5 worm cellular contexts compared by ENCODE assay signal in the genomic region with DNA sequence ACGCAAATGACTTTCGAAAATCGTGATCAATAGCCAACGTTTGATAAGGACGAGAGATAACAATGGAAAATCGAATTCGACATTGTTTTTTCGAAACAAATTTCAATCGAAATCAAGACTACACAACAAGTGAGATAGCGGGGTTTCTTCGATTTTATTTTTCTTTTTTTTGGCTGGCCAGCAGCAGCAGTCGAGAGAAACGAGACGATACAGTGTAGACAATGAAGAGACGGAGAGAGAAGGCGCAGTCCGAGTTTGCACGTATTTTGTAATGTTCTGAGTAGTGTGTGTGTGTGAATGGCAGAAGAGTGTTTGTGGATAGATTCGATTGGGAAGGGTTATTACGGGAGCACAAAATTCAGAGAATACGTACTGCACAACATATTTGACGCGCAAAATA.
TF ChIP-seq lines count a peak whose summit lies in the region.

No protein-coding gene starts in this region.

TF ChIP-seq in whole organism, L1 larva, 84 proteins besides CTCF, POLR2A, EP300 and RAD21 (continued from another document and continues in another):
- no peak for TF ChIP-seq ceh-88 (GFP tag; IDR thresholded peaks at IDR 0.05; lab: Robert Waterston, UW)
- TF ChIP-seq snpc-4 (tag; optimal IDR thresholded peaks at IDR 0.05; lab: Kevin White, UChicago): peak; percentile 1
- peak in 1 of 2 experiments; percentile 33 for TF ChIP-seq mdl-1 (tag; optimal IDR thresholded peaks at IDR 0.05; lab: Kevin White, UChicago)
- peak; percentile 56 to 68 for TF ChIP-seq lin-35 (GFP tag; optimal IDR thresholded peaks at IDR 0.05; lab: Kevin White, UChicago)
- TF ChIP-seq nhr-76 (tag; optimal IDR thresholded peaks at IDR 0.05; lab: Kevin White, UChicago): no peak
- TF ChIP-seq elt-2 (tag; optimal IDR thresholded peaks at IDR 0.05; lab: Kevin White, UChicago): peak; percentile 51
- no peak for TF ChIP-seq ztf-4 (tag; optimal IDR thresholded peaks at IDR 0.05; lab: Kevin White, UChicago)
- peak; percentile 14 for TF ChIP-seq dsc-1 (tag; optimal IDR thresholded peaks at IDR 0.05; lab: Kevin White, UChicago)
- no peak for TF ChIP-seq rnt-1 (tag; optimal IDR thresholded peaks at IDR 0.05; lab: Kevin White, UChicago)
- peak; percentile 20 for TF ChIP-seq nhr-77 (tag; optimal IDR thresholded peaks at IDR 0.05; lab: Kevin White, UChicago)
- no peak for TF ChIP-seq jun-1 (tag; optimal IDR thresholded peaks at IDR 0.05; lab: Kevin White, UChicago)
- peak; percentile 27 for TF ChIP-seq C16A3.4 (tag; optimal IDR thresholded peaks at IDR 0.05; lab: Kevin White, UChicago)
- peak; percentile 83 for TF ChIP-seq blmp-1 (tag; optimal IDR thresholded peaks at IDR 0.05; lab: Kevin White, UChicago)
- no peak for TF ChIP-seq fkh-10 (GFP tag; optimal IDR thresholded peaks at IDR 0.05; lab: Kevin White, UChicago)
- no peak for TF ChIP-seq lin-39 (tag; optimal IDR thresholded peaks at IDR 0.05; lab: Kevin White, UChicago)
- TF ChIP-seq ets-5 (GFP tag; IDR thresholded peaks at IDR 0.05; lab: Robert Waterston, UW): no peak
- peak; percentile 73 for TF ChIP-seq nhr-85 (tag; lab: Kevin White, UChicago)
- TF ChIP-seq mep-1 (tag; optimal IDR thresholded peaks at IDR 0.05; lab: Kevin White, UChicago): peak; percentile 71
- TF ChIP-seq nhr-20 (tag; optimal IDR thresholded peaks at IDR 0.05; lab: Kevin White, UChicago): peak; percentile 87
- no peak for TF ChIP-seq lin-14 (GFP tag; optimal IDR thresholded peaks at IDR 0.05; lab: Kevin White, UChicago)
- peak; percentile 43 to 56 for TF ChIP-seq efl-1 (optimal IDR thresholded peaks at IDR 0.05; lab: Kevin White, UChicago)
- TF ChIP-seq efl-1 (GFP tag; optimal IDR thresholded peaks at IDR 0.05 in 1 of 2; lab: Kevin White, UChicago): peak; percentile 10 to 13
- no peak for TF ChIP-seq pax-3 (tag; optimal IDR thresholded peaks at IDR 0.05; lab: Kevin White, UChicago)
- TF ChIP-seq fkh-4 (tag; optimal IDR thresholded peaks at IDR 0.05; lab: Kevin White, UChicago; ENCODE audit: borderline replicate concordance): no peak
- no peak for TF ChIP-seq Y116A8C.19 (tag; optimal IDR thresholded peaks at IDR 0.05; lab: Kevin White, UChicago; ENCODE audit: borderline replicate concordance)

TF ChIP-seq in whole organism, L2 larva, 48 proteins besides CTCF, POLR2A, EP300 and RAD21 (continued from another document and continues in another):
- no peak for TF ChIP-seq skn-1 (tag; optimal IDR thresholded peaks at IDR 0.05; lab: Kevin White, UChicago)
- peak; percentile 58 for TF ChIP-seq sma-9 (GFP tag; optimal IDR thresholded peaks at IDR 0.05; lab: Kevin White, UChicago)
- no peak for TF ChIP-seq sma-9 (tag; optimal IDR thresholded peaks at IDR 0.05; lab: Kevin White, UChicago)
- no peak for TF ChIP-seq aly-2 (tag; optimal IDR thresholded peaks at IDR 0.05; lab: Kevin White, UChicago)
- no peak for TF ChIP-seq nhr-77 (tag; optimal IDR thresholded peaks at IDR 0.05; lab: Kevin White, UChicago)
- no peak for TF ChIP-seq nhr-25 (tag; optimal IDR thresholded peaks at IDR 0.05; lab: Kevin White, UChicago)
- TF ChIP-seq mab-5 (tag; optimal IDR thresholded peaks at IDR 0.05; lab: Kevin White, UChicago): no peak
- peak; percentile 78 for TF ChIP-seq C34F6.9 (tag; optimal IDR thresholded peaks at IDR 0.05; lab: Kevin White, UChicago)
- no peak for TF ChIP-seq elt-1 (tag; optimal IDR thresholded peaks at IDR 0.05; lab: Kevin White, UChicago)
- TF ChIP-seq nhr-10 (tag; optimal IDR thresholded peaks at IDR 0.05; lab: Kevin White, UChicago): no peak
- TF ChIP-seq crh-2 (tag; optimal IDR thresholded peaks at IDR 0.05; lab: Kevin White, UChicago): peak; percentile 73
- no peak for TF ChIP-seq nhr-23 (tag; optimal IDR thresholded peaks at IDR 0.05; lab: Kevin White, UChicago)
- peak; percentile 6 for TF ChIP-seq zag-1 (tag; optimal IDR thresholded peaks at IDR 0.05; lab: Kevin White, UChicago)
- no peak for TF ChIP-seq alr-1 (tag; optimal IDR thresholded peaks at IDR 0.05; lab: Kevin White, UChicago)
- no peak for TF ChIP-seq blmp-1 (tag; optimal IDR thresholded peaks at IDR 0.05; lab: Kevin White, UChicago; ENCODE audit: insufficient read depth)
- TF ChIP-seq egl-27 (tag; optimal IDR thresholded peaks at IDR 0.05; lab: Kevin White, UChicago): no peak
- no peak for TF ChIP-seq mdl-1 (tag; optimal IDR thresholded peaks at IDR 0.05; lab: Kevin White, UChicago)
- no peak for TF ChIP-seq nhr-6 (tag; optimal IDR thresholded peaks at IDR 0.05; lab: Kevin White, UChicago)
- TF ChIP-seq nhr-12 (tag; optimal IDR thresholded peaks at IDR 0.05; lab: Kevin White, UChicago): no peak
- no peak for TF ChIP-seq unc-62 (GFP tag; optimal IDR thresholded peaks at IDR 0.05; lab: Kevin White, UChicago)
- TF ChIP-seq ZK546.5 (tag; optimal IDR thresholded peaks at IDR 0.05; lab: Kevin White, UChicago): no peak
- peak in 1 of 2 experiments; percentile 72 for TF ChIP-seq lsy-2 (tag; optimal IDR thresholded peaks at IDR 0.05; lab: Kevin White, UChicago)
- peak; percentile 37 for TF ChIP-seq gmeb-1 (tag; optimal IDR thresholded peaks at IDR 0.05; lab: Kevin White, UChicago)
- TF ChIP-seq unc-39 (tag; optimal IDR thresholded peaks at IDR 0.05; lab: Kevin White, UChicago): no peak
- TF ChIP-seq R02D3.7 (tag; optimal IDR thresholded peaks at IDR 0.05; lab: Kevin White, UChicago): no peak
- peak; percentile 68 for TF ChIP-seq fos-1 (tag; optimal IDR thresholded peaks at IDR 0.05; lab: Kevin White, UChicago)
- no peak for TF ChIP-seq ceh-16 (tag; optimal IDR thresholded peaks at IDR 0.05; lab: Kevin White, UChicago)
- TF ChIP-seq snpc-4 (tag; optimal IDR thresholded peaks at IDR 0.05; lab: Kevin White, UChicago): no peak

TF ChIP-seq in whole organism, L3 larva, 47 proteins besides CTCF, POLR2A, EP300 and RAD21 (continued from another document):
- TF ChIP-seq elt-3 (tag; optimal IDR thresholded peaks at IDR 0.05; lab: Kevin White, UChicago): no peak
- no peak for TF ChIP-seq nhr-12 (tag; optimal IDR thresholded peaks at IDR 0.05; lab: Kevin White, UChicago)
- TF ChIP-seq aly-2 (tag; optimal IDR thresholded peaks at IDR 0.05; lab: Kevin White, UChicago): no peak
- TF ChIP-seq lin-39 (tag; optimal IDR thresholded peaks at IDR 0.05; lab: Kevin White, UChicago): peak; percentile 66
- peak; percentile 90 for TF ChIP-seq pqm-1 (tag; optimal IDR thresholded peaks at IDR 0.05; lab: Kevin White, UChicago)
- TF ChIP-seq nhr-76 (tag; optimal IDR thresholded peaks at IDR 0.05; lab: Kevin White, UChicago): no peak
- TF ChIP-seq ceh-9 (tag; optimal IDR thresholded peaks at IDR 0.05; lab: Kevin White, UChicago): no peak
- TF ChIP-seq nhr-43 (tag; optimal IDR thresholded peaks at IDR 0.05; lab: Kevin White, UChicago; ENCODE audit: poor library complexity, severe bottlenecking): peak; percentile 3
- peak; percentile 90 for TF ChIP-seq elt-2 (tag; optimal IDR thresholded peaks at IDR 0.05; lab: Kevin White, UChicago)
- TF ChIP-seq lin-15B (tag; optimal IDR thresholded peaks at IDR 0.05; lab: Kevin White, UChicago): peak; percentile 68
- TF ChIP-seq egl-5 (tag; optimal IDR thresholded peaks at IDR 0.05; lab: Kevin White, UChicago): no peak
- no peak for TF ChIP-seq fkh-2 (tag; optimal IDR thresholded peaks at IDR 0.05; lab: Kevin White, UChicago)
- TF ChIP-seq unc-62 (GFP tag; optimal IDR thresholded peaks at IDR 0.05; lab: Kevin White, UChicago): no peak
- no peak for TF ChIP-seq elt-1 (tag; optimal IDR thresholded peaks at IDR 0.05; lab: Kevin White, UChicago)
- no peak for TF ChIP-seq ztf-4 (tag; optimal IDR thresholded peaks at IDR 0.05; lab: Kevin White, UChicago)
TF ChIP-seq in whole organism, L3 larva: peak in this region for 12.

TF ChIP-seq in whole organism, L4 larva, 104 proteins besides CTCF, POLR2A, EP300 and RAD21 (continued from another document and continues in another):
- TF ChIP-seq daf-16 (GFP tag; optimal IDR thresholded peaks at IDR 0.05; lab: Kevin White, UChicago): no peak
- TF ChIP-seq daf-16 (tag; optimal IDR thresholded peaks at IDR 0.05; lab: Kevin White, UChicago): peak; percentile 96
- no peak for TF ChIP-seq dmd-8 (GFP tag; IDR thresholded peaks at IDR 0.05; lab: Robert Waterston, UW)
- no peak for TF ChIP-seq nhr-237 (tag; optimal IDR thresholded peaks at IDR 0.05; lab: Kevin White, UChicago)
- peak; percentile 8 for TF ChIP-seq nhr-6 (tag; optimal IDR thresholded peaks at IDR 0.05; lab: Kevin White, UChicago)
- TF ChIP-seq hlh-30 (tag; optimal IDR thresholded peaks at IDR 0.05; lab: Kevin White, UChicago; ENCODE audit: insufficient read depth): peak; percentile 40
- no peak for TF ChIP-seq madf-5 (GFP tag; IDR thresholded peaks at IDR 0.05; lab: Robert Waterston, UW)
- no peak for TF ChIP-seq zag-1 (tag; optimal IDR thresholded peaks at IDR 0.05; lab: Kevin White, UChicago)
- TF ChIP-seq nhr-28 (tag; optimal IDR thresholded peaks at IDR 0.05; lab: Kevin White, UChicago): peak; percentile 97
- TF ChIP-seq lin-38 (GFP tag; IDR thresholded peaks at IDR 0.05; lab: Robert Waterston, UW): peak; percentile 49; the same call in 1 of the 2 replicates
- TF ChIP-seq Y48G9A.11 (GFP tag; IDR thresholded peaks at IDR 0.05; lab: Robert Waterston, UW): no peak
- no peak for TF ChIP-seq lin-29 (GFP tag; IDR thresholded peaks at IDR 0.05; lab: Robert Waterston, UW)
- TF ChIP-seq daf-12 (tag; optimal IDR thresholded peaks at IDR 0.05; lab: Kevin White, UChicago): no peak
- no peak for TF ChIP-seq T26A8.4 (GFP tag; IDR thresholded peaks at IDR 0.05; lab: Robert Waterston, UW)
- no peak for TF ChIP-seq Y5F2A.4 (GFP tag; optimal IDR thresholded peaks at IDR 0.05; lab: Kevin White, UChicago)
- TF ChIP-seq zfp-3 (GFP tag; conservative IDR thresholded peaks at IDR 0.05; lab: Robert Waterston, UW): no peak
- TF ChIP-seq ceh-32 (tag; optimal IDR thresholded peaks at IDR 0.05; lab: Kevin White, UChicago; ENCODE audit: poor library complexity): no peak
- peak; percentile 48 for TF ChIP-seq nhr-11 (tag; optimal IDR thresholded peaks at IDR 0.05; lab: Kevin White, UChicago)
- TF ChIP-seq hif-1 (tag; optimal IDR thresholded peaks at IDR 0.05; lab: Kevin White, UChicago): peak; percentile 91 to 100
- no peak for TF ChIP-seq lin-39 (tag; optimal IDR thresholded peaks at IDR 0.05; lab: Kevin White, UChicago)
- peak; percentile 87 for TF ChIP-seq dve-1 (tag; optimal IDR thresholded peaks at IDR 0.05; lab: Kevin White, UChicago; ENCODE audit: insufficient read depth)
- TF ChIP-seq ztf-11 (tag; optimal IDR thresholded peaks at IDR 0.05; lab: Kevin White, UChicago): no peak
- no peak for TF ChIP-seq sdz-12 (GFP tag; optimal IDR thresholded peaks at IDR 0.05; lab: Kevin White, UChicago)
- peak; percentile 81 for TF ChIP-seq nhr-77 (tag; optimal IDR thresholded peaks at IDR 0.05; lab: Kevin White, UChicago)
- no peak for TF ChIP-seq zip-11 (GFP tag; IDR thresholded peaks at IDR 0.05; lab: Robert Waterston, UW)
- peak; percentile 44; the same call in 1 of the 2 replicates for TF ChIP-seq arid-1 (GFP tag; conservative IDR thresholded peaks at IDR 0.05; lab: Robert Waterston, UW)
- peak in 1 of 2 experiments; percentile 77 for TF ChIP-seq lsy-2 (tag; optimal IDR thresholded peaks at IDR 0.05; lab: Kevin White, UChicago)
- TF ChIP-seq egl-43 (GFP tag; IDR thresholded peaks at IDR 0.05; lab: Robert Waterston, UW): no peak
- no peak for TF ChIP-seq set-16 (GFP tag; IDR thresholded peaks at IDR 0.05; lab: Robert Waterston, UW)
- peak in 1 of 2 experiments; percentile 63 for TF ChIP-seq unc-62 (GFP tag; optimal IDR thresholded peaks at IDR 0.05 in 1 of 2; lab: Kevin White, UChicago)
- no peak for TF ChIP-seq unc-62 (tag; optimal IDR thresholded peaks at IDR 0.05; lab: Kevin White, UChicago)
- peak; percentile 9 for TF ChIP-seq mes-2 (tag; optimal IDR thresholded peaks at IDR 0.05; lab: Kevin White, UChicago; ENCODE audit: poor library complexity, severe bottlenecking)
- peak; percentile 77 for TF ChIP-seq hmg-1.1 (GFP tag; IDR thresholded peaks at IDR 0.05; lab: Robert Waterston, UW)
- TF ChIP-seq tag-97 (GFP tag; IDR thresholded peaks at IDR 0.05; lab: Robert Waterston, UW): no peak

TF ChIP-seq in whole organism, young adult, 124 proteins besides CTCF, POLR2A, EP300 and RAD21 (continued from another document):
- TF ChIP-seq nhr-179 (tag; optimal IDR thresholded peaks at IDR 0.05; lab: Kevin White, UChicago): no peak
- TF ChIP-seq hrde-1 (tag; optimal IDR thresholded peaks at IDR 0.05; lab: Kevin White, UChicago; ENCODE audit: borderline replicate concordance): no peak
- no peak for TF ChIP-seq lsy-27 (tag; optimal IDR thresholded peaks at IDR 0.05; lab: Kevin White, UChicago; ENCODE audit: borderline replicate concordance, insufficient read depth)
- peak; percentile 64 for TF ChIP-seq mcd-1 (GFP tag; IDR thresholded peaks at IDR 0.05; lab: Robert Waterston, UW)
- TF ChIP-seq unc-62 (GFP tag; optimal IDR thresholded peaks at IDR 0.05; lab: Kevin White, UChicago): no peak
- no peak for TF ChIP-seq nfya-2 (GFP tag; IDR thresholded peaks at IDR 0.05; lab: Robert Waterston, UW)
- TF ChIP-seq cebp-1 (GFP tag; IDR thresholded peaks at IDR 0.05; lab: Robert Waterston, UW): 0 out of 2 replicates have a peak, but pooled peaks have one; percentile 37
- peak; percentile 69 for TF ChIP-seq cebp-1 (tag; optimal IDR thresholded peaks at IDR 0.05; lab: Kevin White, UChicago)
- no peak for TF ChIP-seq rec-8 (tag; optimal IDR thresholded peaks at IDR 0.05; lab: Kevin White, UChicago)
- no peak for TF ChIP-seq atf-7 (tag; optimal IDR thresholded peaks at IDR 0.05; lab: Kevin White, UChicago)
- no peak for TF ChIP-seq xnd-1 (tag; optimal IDR thresholded peaks at IDR 0.05; lab: Kevin White, UChicago)
- peak; percentile 68 for TF ChIP-seq attf-5 (GFP tag; optimal IDR thresholded peaks at IDR 0.05; lab: Kevin White, UChicago)
- TF ChIP-seq hsf-1 (GFP tag; IDR thresholded peaks at IDR 0.05; lab: Robert Waterston, UW): no peak
- TF ChIP-seq ztf-26 (tag; optimal IDR thresholded peaks at IDR 0.05; lab: Kevin White, UChicago): peak; percentile 20
- no peak for TF ChIP-seq nhr-90 (tag; optimal IDR thresholded peaks at IDR 0.05; lab: Kevin White, UChicago)
- no peak for TF ChIP-seq sptf-2 (GFP tag; optimal IDR thresholded peaks at IDR 0.05; lab: Kevin White, UChicago)
- no peak for TF ChIP-seq lag-1 (GFP tag; IDR thresholded peaks at IDR 0.05; lab: Robert Waterston, UW)
- TF ChIP-seq snpc-1.1 (tag; optimal IDR thresholded peaks at IDR 0.05; lab: Kevin White, UChicago; ENCODE audit: insufficient read depth): no peak
- TF ChIP-seq ceh-27 (GFP tag; optimal IDR thresholded peaks at IDR 0.05; lab: Kevin White, UChicago): peak; percentile 9
- TF ChIP-seq nfyb-1 (GFP tag; IDR thresholded peaks at IDR 0.05; lab: Robert Waterston, UW): 0 out of 2 replicates have a peak, but pooled peaks have one; percentile 21
- TF ChIP-seq lir-1 (GFP tag; conservative IDR thresholded peaks at IDR 0.05; lab: Robert Waterston, UW): no peak
- no peak for TF ChIP-seq repo-1 (tag; optimal IDR thresholded peaks at IDR 0.05; lab: Kevin White, UChicago)
- TF ChIP-seq F39B2.1 (GFP tag; IDR thresholded peaks at IDR 0.05; lab: Robert Waterston, UW): no peak
- peak; percentile 20 for TF ChIP-seq ama-1 (optimal IDR thresholded peaks at IDR 0.05; lab: Kevin White, UChicago)
- TF ChIP-seq ama-1 (GFP tag; optimal IDR thresholded peaks at IDR 0.05; lab: Kevin White, UChicago): no peak
- TF ChIP-seq ztf-18 (tag; optimal IDR thresholded peaks at IDR 0.05; lab: Kevin White, UChicago): no peak
- no peak for TF ChIP-seq zim-3 (tag; optimal IDR thresholded peaks at IDR 0.05; lab: Kevin White, UChicago)
- TF ChIP-seq D2030.7 (GFP tag; IDR thresholded peaks at IDR 0.05; lab: Robert Waterston, UW): no peak
- TF ChIP-seq F23B12.7 (tag; optimal IDR thresholded peaks at IDR 0.05; lab: Kevin White, UChicago; ENCODE audit: insufficient read depth): no peak
- no peak for TF ChIP-seq F52B5.7 (tag; optimal IDR thresholded peaks at IDR 0.05; lab: Kevin White, UChicago)
- no peak for TF ChIP-seq him-1 (tag; optimal IDR thresholded peaks at IDR 0.05; lab: Kevin White, UChicago)
- no peak for TF ChIP-seq Y79H2A.3 (GFP tag; conservative IDR thresholded peaks at IDR 0.05; lab: Robert Waterston, UW)
- TF ChIP-seq snpc-4 (GFP tag; optimal IDR thresholded peaks at IDR 0.05; lab: Kevin White, UChicago): no peak
- peak in 2 of 4 experiments; percentile 5 to 47 for TF ChIP-seq snpc-4 (tag; optimal IDR thresholded peaks at IDR 0.05; lab: Kevin White, UChicago)
- no peak for TF ChIP-seq lsl-1 (GFP tag; optimal IDR thresholded peaks at IDR 0.05; lab: Kevin White, UChicago)
